Worm (Caenorhabditis elegans): ENCODE data around the gene nlp-56.

ce11 chrIV:14763938-14764718, 20.4 kb downstream of the nlp-56 start:
- TF ChIP-seq egl-27 (tag; optimal IDR thresholded peaks at IDR 0.05) (no peak), lin-13 (GFP tag; optimal IDR thresholded peaks at IDR 0.05) (no peak), unc-62 (GFP tag; optimal IDR thresholded peaks at IDR 0.05) (no peak), ZK546.5 (tag; optimal IDR thresholded peaks at IDR 0.05) (no peak), ama-1 (optimal IDR thresholded peaks at IDR 0.05) (peak; percentile 81), nhr-25 (tag; optimal IDR thresholded peaks at IDR 0.05) (no peak), lsy-2 (tag; optimal IDR thresholded peaks at IDR 0.05) (peak in 1 of 2 experiments; percentile 28), skn-1 (tag; optimal IDR thresholded peaks at IDR 0.05) (no peak), nhr-237 (tag; optimal IDR thresholded peaks at IDR 0.05) (no peak), ztf-4 (tag; optimal IDR thresholded peaks at IDR 0.05) (peak; percentile 39), snpc-4 (tag; optimal IDR thresholded peaks at IDR 0.05) (no peak), nhr-23 (tag; optimal IDR thresholded peaks at IDR 0.05) (no peak)
